Fruit fly (Drosophila melanogaster) whole organism, embryonic: ENCODE measurements around the gene CG7607.

Experiments used
- Bdp1 ChIP-seq: fragments of 200-800 bp; sonication (Bioruptor generic); optimal IDR thresholded peaks from 3 replicates; lab custom pipeline; 2016; ENCODE audit warnings: missing biosample characterization, missing genetic modification characterization
- CG10366 ChIP-seq: fragments of 200-800 bp; sonication (Bioruptor generic); IDR thresholded peaks from 2 replicates; pipeline ENCODE4 v1.3.6; 2022; ENCODE audit warnings: missing biosample characterization, missing genetic modification characterization
- CG10979 ChIP-seq: fragments of 200-800 bp; sonication (Bioruptor generic); optimal IDR thresholded peaks from 2 replicates; lab custom pipeline; 2018; ENCODE audit warnings: missing biosample characterization, mild to moderate bottlenecking, missing genetic modification characterization, moderate library complexity
- CG12104 ChIP-seq: fragments of 200-800 bp; sonication (Bioruptor generic); optimal IDR thresholded peaks from 3 replicates; lab custom pipeline; 2016; ENCODE audit warnings: missing biosample characterization, missing genetic modification characterization
- CG12155 ChIP-seq: fragments of 200-800 bp; sonication (Bioruptor generic); optimal IDR thresholded peaks from 3 replicates; lab custom pipeline; 2016; ENCODE audit warnings: missing biosample characterization, missing genetic modification characterization
- CG12299 ChIP-seq: fragments of 200-800 bp; sonication (Bioruptor generic); optimal IDR thresholded peaks from 2 replicates; lab custom pipeline; 2018; ENCODE audit warnings: missing biosample characterization, mild to moderate bottlenecking, missing genetic modification characterization
- CG12659 ChIP-seq: fragments of 200-800 bp; sonication (Bioruptor generic); optimal IDR thresholded peaks from 3 replicates; lab custom pipeline; 2017; ENCODE audit warnings: mild to moderate bottlenecking, missing biosample characterization, missing genetic modification reagents, missing genetic modification characterization
- CG12769 ChIP-seq: fragments of 200-800 bp; sonication (Bioruptor generic); optimal IDR thresholded peaks from 2 replicates; lab custom pipeline; 2019; ENCODE audit warnings: missing biosample characterization, mild to moderate bottlenecking, missing genetic modification characterization, moderate library complexity
- CG13296 ChIP-seq: fragments of 200-800 bp; sonication (Bioruptor generic); optimal IDR thresholded peaks from 3 replicates; lab custom pipeline; 2018; ENCODE audit warnings: missing biosample characterization, mild to moderate bottlenecking, missing genetic modification characterization
- CG15601 ChIP-seq: fragments of 200-800 bp; sonication (Bioruptor generic); optimal IDR thresholded peaks from 3 replicates; lab custom pipeline; 2019; ENCODE audit warnings: missing biosample characterization, mild to moderate bottlenecking, missing genetic modification characterization, moderate library complexity
- CG1603 ChIP-seq: fragments of 200-800 bp; sonication (Bioruptor generic); optimal IDR thresholded peaks from 2 replicates; lab custom pipeline; 2019; ENCODE audit warnings: missing biosample characterization, mild to moderate bottlenecking, missing genetic modification characterization, moderate library complexity
- CG16815 ChIP-seq: fragments of 200-800 bp; sonication (Bioruptor generic); optimal IDR thresholded peaks from 3 replicates; lab custom pipeline; 2017; ENCODE audit warnings: missing biosample characterization, mild to moderate bottlenecking, missing genetic modification characterization
- CG17568 ChIP-seq: fragments of 200-800 bp; sonication (Bioruptor generic); optimal IDR thresholded peaks from 2 replicates; lab custom pipeline; 2018; ENCODE audit warnings: missing biosample characterization, mild to moderate bottlenecking, missing genetic modification characterization, moderate library complexity
- CG2116 ChIP-seq: fragments of 200-800 bp; sonication (Bioruptor generic); optimal IDR thresholded peaks from 3 replicates; lab custom pipeline; 2018; ENCODE audit warnings: missing biosample characterization, mild to moderate bottlenecking, missing genetic modification characterization
- CG2712 ChIP-seq: fragments of 200-800 bp; optimal IDR thresholded peaks from 3 replicates; lab custom pipeline; 2019; ENCODE audit warnings: missing biosample characterization, mild to moderate bottlenecking, missing genetic modification characterization, moderate library complexity
- CG34376 ChIP-seq: fragments of 200-800 bp; sonication (Bioruptor generic); optimal IDR thresholded peaks from 2 replicates; lab custom pipeline; 2018; ENCODE audit warnings: missing biosample characterization, mild to moderate bottlenecking, missing genetic modification characterization
- CG4424 ChIP-seq: fragments of 200-800 bp; sonication (Bioruptor generic); optimal IDR thresholded peaks from 3 replicates; lab custom pipeline; 2016; ENCODE audit warnings: missing biosample characterization, missing genetic modification characterization
- CG4854 ChIP-seq: fragments of 200-800 bp; sonication (Bioruptor generic); optimal IDR thresholded peaks from 2 replicates; lab custom pipeline; 2016; ENCODE audit warnings: missing biosample characterization, missing genetic modification characterization, inconsistent platforms
- CG6813 ChIP-seq: fragments of 200-800 bp; sonication (Bioruptor generic); optimal IDR thresholded peaks from 2 replicates; lab custom pipeline; 2017; ENCODE audit warnings: missing biosample characterization, missing genetic modification characterization, mild to moderate bottlenecking, moderate library complexity, missing genetic modification reagents
- Dbx ChIP-seq: fragments of 200-800 bp; sonication (Bioruptor generic); IDR thresholded peaks from 3 replicates; pipeline ENCODE4 v1.3.6; 2022; ENCODE audit warnings: missing biosample characterization, missing genetic modification characterization
- Drgx ChIP-seq: fragments of 200-800 bp; sonication (Bioruptor generic); IDR thresholded peaks from 2 replicates; pipeline ENCODE4 v1.3.6; 2022; ENCODE audit warnings: missing biosample characterization, missing genetic modification characterization
- Eip74EF ChIP-seq, 2 experiments: fragments of 200-800 bp in 1 of 2; fragments of >200 bp in 1 of 2; sonication (Bioruptor generic) in 1 of 2; optimal IDR thresholded peaks; 2 replicates each; lab custom pipeline; 2017 to 2019; ENCODE audit warnings: missing biosample characterization in 2 of 2, missing genetic modification characterization in 2 of 2, mild to moderate bottlenecking in 1 of 2, moderate library complexity in 1 of 2
- Ets97D ChIP-seq: fragments of 200-800 bp; sonication (Bioruptor generic); optimal IDR thresholded peaks from 3 replicates; lab custom pipeline; 2016; ENCODE audit warnings: missing biosample characterization, missing genetic modification characterization
- HmgZ ChIP-seq: fragments of 200-800 bp; sonication (Bioruptor generic); optimal IDR thresholded peaks from 2 replicates; lab custom pipeline; 2018; ENCODE audit warnings: missing biosample characterization, mild to moderate bottlenecking, missing genetic modification characterization
- Hr51 ChIP-seq, 2 experiments: fragments of 200-800 bp; sonication (Bioruptor generic); optimal IDR thresholded peaks; 2 replicates in 1 of 2; 3 replicates in 1 of 2; lab custom pipeline; 2016 to 2018; ENCODE audit warnings: missing biosample characterization in 2 of 2, missing genetic modification characterization in 2 of 2, mild to moderate bottlenecking in 1 of 2, moderate library complexity in 1 of 2
- Jarid2 ChIP-seq: fragments of 200-800 bp; sonication (Bioruptor generic); optimal IDR thresholded peaks from 3 replicates; lab custom pipeline; 2017; ENCODE audit warnings: mild to moderate bottlenecking, missing biosample characterization, missing genetic modification reagents, missing genetic modification characterization
- NC2α ChIP-seq: fragments of 200-800 bp; sonication (Bioruptor generic); optimal IDR thresholded peaks from 2 replicates; lab custom pipeline; 2016; ENCODE audit warnings: missing biosample characterization, missing genetic modification characterization
- Nf-YC ChIP-seq: fragments of 200-800 bp; optimal IDR thresholded peaks from 3 replicates; lab custom pipeline; 2019; ENCODE audit warnings: missing biosample characterization, mild to moderate bottlenecking, missing genetic modification characterization, moderate library complexity
- Rfx ChIP-seq: fragments of 200-800 bp; sonication (Bioruptor generic); IDR thresholded peaks from 2 replicates; pipeline ENCODE4 v1.3.6; 2022; ENCODE audit warnings: missing biosample characterization, missing genetic modification characterization
- Six4 ChIP-seq: fragments of 200-800 bp; sonication (Bioruptor generic); optimal IDR thresholded peaks from 2 replicates; lab custom pipeline; 2016; ENCODE audit warnings: missing biosample characterization, missing genetic modification characterization
- Stat92E ChIP-seq, 3 experiments: fragments of >200 bp in 2 of 3; fragments of 200-800 bp in 1 of 3; sonication (Bioruptor generic) in 1 of 3; optimal IDR thresholded peaks; 2 replicates each; lab custom pipeline; 2017 to 2019; ENCODE audit warnings: missing biosample characterization in 3 of 3, missing genetic modification characterization in 3 of 3, mild to moderate bottlenecking in 1 of 3, moderate library complexity in 1 of 3
- al ChIP-seq: fragments of 200-800 bp; sonication (Bioruptor generic); IDR thresholded peaks from 2 replicates; pipeline ENCODE4 v1.3.6; 2022; ENCODE audit warnings: missing biosample characterization, missing genetic modification characterization
- ato ChIP-seq: fragments of 200-800 bp; sonication (Bioruptor generic); IDR thresholded peaks from 2 replicates; pipeline ENCODE4 v1.3.6; 2022; ENCODE audit warnings: missing biosample characterization, missing genetic modification characterization; ENCODE audit not compliant: partially characterized antibody
- dimm ChIP-seq: fragments of 200-800 bp; sonication (Bioruptor generic); IDR thresholded peaks from 2 replicates; pipeline ENCODE4 v1.3.6; 2022; ENCODE audit warnings: missing biosample characterization, missing genetic modification characterization
- dm ChIP-seq: fragments of 200-800 bp; sonication (Bioruptor generic); optimal IDR thresholded peaks from 3 replicates; lab custom pipeline; 2016; ENCODE audit warnings: missing biosample characterization, missing genetic modification characterization
- gsb ChIP-seq: fragments of 200-800 bp; sonication (Bioruptor generic); IDR thresholded peaks from 2 replicates; pipeline ENCODE4 v1.3.6; 2022; ENCODE audit warnings: missing biosample characterization, missing genetic modification characterization
- kay ChIP-seq: fragments of 200-800 bp; sonication (Bioruptor generic); optimal IDR thresholded peaks from 2 replicates; lab custom pipeline; 2016; ENCODE audit warnings: missing biosample characterization, missing genetic modification characterization
- nau ChIP-seq: fragments of 200-800 bp; sonication (Bioruptor generic); optimal IDR thresholded peaks from 3 replicates; lab custom pipeline; 2017; ENCODE audit warnings: missing biosample characterization, mild to moderate bottlenecking, missing genetic modification characterization, missing genetic modification reagents
- pita ChIP-seq: fragments of 200-800 bp; sonication (Bioruptor generic); optimal IDR thresholded peaks from 2 replicates; lab custom pipeline; 2017; ENCODE audit warnings: missing biosample characterization, mild to moderate bottlenecking, missing genetic modification characterization
- prd ChIP-seq, 3 experiments: fragments of >200 bp in 2 of 3; fragments of 200-800 bp in 1 of 3; sonication (Bioruptor generic) in 1 of 3; optimal IDR thresholded peaks in 2 of 3; IDR thresholded peaks in 1 of 3; 2 replicates in 2 of 3; 3 replicates in 1 of 3; pipeline versions ENCODE4 v1.3.6 to Lab custom; 2017 to 2022; ENCODE audit warnings: missing biosample characterization in 1 of 3, missing genetic modification characterization in 1 of 3
- ranshi ChIP-seq: fragments of 200-800 bp; sonication (Bioruptor generic); IDR thresholded peaks from 2 replicates; pipeline ENCODE4 v1.3.6; 2022; ENCODE audit warnings: missing biosample characterization, missing genetic modification characterization
- seq ChIP-seq: fragments of 200-800 bp; sonication (Bioruptor generic); IDR thresholded peaks from 2 replicates; pipeline ENCODE4 v1.3.6; 2022; ENCODE audit warnings: missing biosample characterization, missing genetic modification characterization
- slbo ChIP-seq: fragments of 200-800 bp; sonication (Bioruptor generic); IDR thresholded peaks from 2 replicates; pipeline ENCODE4 v1.3.6; 2022; ENCODE audit warnings: missing biosample characterization, missing genetic modification characterization
- slp2 ChIP-seq: fragments of 200-800 bp; sonication (Bioruptor generic); optimal IDR thresholded peaks from 2 replicates; lab custom pipeline; 2016; ENCODE audit warnings: missing biosample characterization, missing genetic modification characterization
- stc ChIP-seq: fragments of 200-800 bp; sonication (Bioruptor generic); IDR thresholded peaks from 2 replicates; pipeline ENCODE4 v1.3.6; 2022; ENCODE audit warnings: missing biosample characterization, missing genetic modification characterization
- vfl ChIP-seq: fragments of 200-800 bp; sonication (Bioruptor generic); optimal IDR thresholded peaks from 2 replicates; lab custom pipeline; 2016; ENCODE audit warnings: missing biosample characterization, missing genetic modification characterization
- vvl ChIP-seq: fragments of 200-800 bp; sonication (Bioruptor generic); IDR thresholded peaks from 2 replicates; pipeline ENCODE4 v1.3.6; 2022; ENCODE audit warnings: missing biosample characterization, missing genetic modification characterization
- z ChIP-seq: fragments of 200-800 bp; sonication (Bioruptor generic); IDR thresholded peaks from 3 replicates; pipeline ENCODE4 v1.3.6; 2022; ENCODE audit warnings: missing biosample characterization, missing genetic modification characterization

The CG7607 gene

dm6 chr3L:11247370-11248255 is 48.2 kb downstream of the CG7607 start (continued):
- TF ChIP-seq CG12769, result peak; percentile 3
- TF ChIP-seq CG4854 (GFP tag; lab: Kevin White, UChicago), result no peak
- no peak for TF ChIP-seq dm (GFP tag; lab: Kevin White, UChicago)
- peak; percentile 52; the same call in 1 of the 2 replicates for TF ChIP-seq seq (GFP tag; lab: Robert Waterston, UW)
- TF ChIP-seq Jarid2 (GFP tag; lab: Kevin White, UChicago), result peak; percentile 24
- no peak for TF ChIP-seq CG12104 (GFP tag; lab: Kevin White, UChicago)
- no peak for TF ChIP-seq CG13296 (GFP tag; lab: Kevin White, UChicago)
- no peak for TF ChIP-seq al
- TF ChIP-seq Bdp1 (GFP tag; lab: Kevin White, UChicago), result no peak
- TF ChIP-seq stc (GFP tag; lab: Robert Waterston, UW), result peak; percentile 36; the same call in 1 of the 2 replicates
- TF ChIP-seq CG34376 (GFP tag; lab: Kevin White, UChicago), result no peak
- no peak for TF ChIP-seq Hr51 (GFP tag; optimal IDR thresholded peaks at IDR 0.05; lab: Kevin White, UChicago)
- peak; percentile 27; the same call in 1 of the 2 replicates for TF ChIP-seq Rfx (GFP tag; lab: Robert Waterston, UW)
- TF ChIP-seq dimm, result no peak
- TF ChIP-seq gsb, result no peak
- no peak for TF ChIP-seq vfl (GFP tag; lab: Kevin White, UChicago)
- TF ChIP-seq HmgZ (tag; lab: Kevin White, UChicago), result no peak
- TF ChIP-seq CG10979 (tag; lab: Kevin White, UChicago), result no peak
- TF ChIP-seq Stat92E (GFP tag; optimal IDR thresholded peaks at IDR 0.05; lab: Kevin White, UChicago), result peak in 1 of 3 experiments; percentile 47
- TF ChIP-seq NC2α (GFP tag; lab: Kevin White, UChicago), result no peak
- TF ChIP-seq Six4 (GFP tag; lab: Kevin White, UChicago), result no peak
- no peak for TF ChIP-seq CG12155 (GFP tag; lab: Kevin White, UChicago)
- TF ChIP-seq CG12299 (tag; lab: Kevin White, UChicago), result no peak
- no peak for TF ChIP-seq ranshi
- peak; percentile 3 for TF ChIP-seq CG15601 (tag; lab: Kevin White, UChicago)
- TF ChIP-seq nau (GFP tag; lab: Kevin White, UChicago), result peak; percentile 80
- TF ChIP-seq Nf-YC, result no peak
- TF ChIP-seq vvl (GFP tag; lab: Robert Waterston, UW), result peak; percentile 67; the same call in 1 of the 2 replicates
- no peak for TF ChIP-seq CG2116 (GFP tag; lab: Kevin White, UChicago)
- TF ChIP-seq CG17568 (GFP tag; lab: Kevin White, UChicago), result no peak
- peak in 1 of 2 experiments; percentile 16 for TF ChIP-seq Eip74EF (GFP tag; optimal IDR thresholded peaks at IDR 0.05; lab: Kevin White, UChicago)
- TF ChIP-seq CG12659, result no peak
- peak; percentile 96 for TF ChIP-seq z (GFP tag; lab: Robert Waterston, UW)
- TF ChIP-seq slbo (GFP tag; lab: Robert Waterston, UW), result no peak
- no peak for TF ChIP-seq Dbx (GFP tag; lab: Robert Waterston, UW)
- no peak for TF ChIP-seq slp2
- no peak for TF ChIP-seq Ets97D (GFP tag; lab: Kevin White, UChicago)
- TF ChIP-seq CG2712 (tag; lab: Kevin White, UChicago), result no peak
- peak; percentile 55 for TF ChIP-seq Drgx (GFP tag; lab: Robert Waterston, UW)
- no peak for TF ChIP-seq pita
- TF ChIP-seq CG16815 (GFP tag; lab: Kevin White, UChicago), result no peak
- TF ChIP-seq ato (GFP tag; lab: Robert Waterston, UW), result no peak
- no peak for TF ChIP-seq CG1603 (tag; lab: Kevin White, UChicago)
- no peak for TF ChIP-seq kay
- TF ChIP-seq CG10366 (GFP tag; lab: Robert Waterston, UW), result no peak
- no peak for TF ChIP-seq CG4424 (GFP tag; lab: Kevin White, UChicago)
- TF ChIP-seq prd (optimal IDR thresholded peaks at IDR 0.05; lab: Kevin White, UChicago), result no peak
- no peak for TF ChIP-seq prd (GFP tag; IDR thresholded peaks at IDR 0.05; lab: Robert Waterston, UW)
- TF ChIP-seq CG6813 (GFP tag; lab: Kevin White, UChicago), result no peak
